Worm (Caenorhabditis elegans): ENCODE results near the gene F53F1.4.

F53F1.4 gene

DNA sequence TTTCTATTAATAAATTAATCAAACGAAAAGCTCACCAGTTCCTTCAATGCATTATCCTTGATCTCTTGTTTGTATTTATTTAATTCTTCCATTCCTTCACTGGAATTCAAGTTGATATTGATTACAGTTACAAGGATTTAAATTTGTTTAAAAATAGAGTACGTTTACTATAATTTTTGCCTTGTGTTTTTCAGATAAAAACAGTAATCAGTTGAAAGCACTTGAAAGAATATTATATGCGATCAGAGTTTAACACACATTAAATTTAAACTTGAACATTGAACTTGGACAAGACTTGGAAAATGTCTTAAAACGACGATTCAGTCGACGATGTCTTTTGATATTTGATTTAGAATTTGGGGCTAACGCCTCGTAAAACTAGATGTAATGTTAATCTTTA lies 6.6 kb downstream of the F53F1.4 start, which contains the start of gene F53F1.6:
Gene F53F1.6 (minus strand): TSS at position 101 of the 400 bp plus-strand sequence.
- no peak for TF ChIP-seq lin-13 (tag; optimal IDR thresholded peaks at IDR 0.05)
- no peak for TF ChIP-seq snpc-4 (tag; optimal IDR thresholded peaks at IDR 0.05)
- no peak for TF ChIP-seq unc-120 (tag; optimal IDR thresholded peaks at IDR 0.05; ENCODE audit: poor library complexity, severe bottlenecking)
- TF ChIP-seq bed-3 (GFP tag; optimal IDR thresholded peaks at IDR 0.05): no peak
- TF ChIP-seq hlh-1 (tag; optimal IDR thresholded peaks at IDR 0.05): no peak
- no peak for TF ChIP-seq flh-1 (GFP tag; optimal IDR thresholded peaks at IDR 0.05)
- TF ChIP-seq sem-2 (GFP tag; optimal IDR thresholded peaks at IDR 0.05): no peak
- no peak for TF ChIP-seq blmp-1 (tag; optimal IDR thresholded peaks at IDR 0.05)
- TF ChIP-seq mab-5 (tag; optimal IDR thresholded peaks at IDR 0.05): no peak
- TF ChIP-seq drap-1 (GFP tag; optimal IDR thresholded peaks at IDR 0.05): no peak
- no peak for TF ChIP-seq mep-1 (tag; optimal IDR thresholded peaks at IDR 0.05)
- no peak for TF ChIP-seq lsy-2 (tag; optimal IDR thresholded peaks at IDR 0.05)
- TF ChIP-seq elt-1 (tag; optimal IDR thresholded peaks at IDR 0.05; ENCODE audit: borderline replicate concordance, insufficient read depth): no peak
- TF ChIP-seq nhr-2 (tag; optimal IDR thresholded peaks at IDR 0.05): no peak
- TF ChIP-seq M03D4.4 (tag; optimal IDR thresholded peaks at IDR 0.05): no peak
- no peak for TF ChIP-seq zip-8 (tag; optimal IDR thresholded peaks at IDR 0.05)

DNA sequence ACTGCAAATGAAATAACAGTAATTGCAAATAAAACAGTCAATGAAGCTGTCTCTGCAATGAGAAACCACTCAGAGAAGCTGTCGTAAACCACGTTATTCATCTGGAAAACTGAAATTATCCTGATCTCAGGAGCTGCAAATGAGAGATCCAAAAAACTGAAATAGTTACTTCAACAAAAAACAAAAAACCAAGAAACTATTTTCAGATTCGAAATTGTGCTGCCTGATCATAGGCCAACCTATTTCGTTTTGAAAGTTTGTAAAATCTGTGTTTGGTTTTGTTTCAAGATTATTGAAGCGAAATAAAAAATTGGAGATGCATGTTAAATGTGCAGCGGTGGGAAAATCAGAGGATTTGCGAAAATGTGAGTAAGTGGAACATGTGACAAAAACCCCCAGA lies 9.8 kb downstream of the F53F1.4 start, which contains the start of gene srv-8:
Gene srv-8 (minus strand): TSS at position 101 of the 400 bp plus-strand sequence.
- TF ChIP-seq nhr-237 (tag; optimal IDR thresholded peaks at IDR 0.05): no peak
- TF ChIP-seq nhr-2 (tag; optimal IDR thresholded peaks at IDR 0.05): no peak
- no peak for TF ChIP-seq nhr-76 (tag; optimal IDR thresholded peaks at IDR 0.05)
- no peak for TF ChIP-seq ceh-43 (GFP tag; optimal IDR thresholded peaks at IDR 0.05)
- TF ChIP-seq sptf-1 (tag; optimal IDR thresholded peaks at IDR 0.05): no peak
- TF ChIP-seq hlh-1 (tag; optimal IDR thresholded peaks at IDR 0.05): no peak
- no peak for TF ChIP-seq nhr-12 (tag; optimal IDR thresholded peaks at IDR 0.05)
- no peak for TF ChIP-seq sem-2 (GFP tag; optimal IDR thresholded peaks at IDR 0.05)
- no peak for TF ChIP-seq ham-2 (GFP tag; optimal IDR thresholded peaks at IDR 0.05)
- no peak for TF ChIP-seq ceh-39 (tag; optimal IDR thresholded peaks at IDR 0.05)

DNA sequence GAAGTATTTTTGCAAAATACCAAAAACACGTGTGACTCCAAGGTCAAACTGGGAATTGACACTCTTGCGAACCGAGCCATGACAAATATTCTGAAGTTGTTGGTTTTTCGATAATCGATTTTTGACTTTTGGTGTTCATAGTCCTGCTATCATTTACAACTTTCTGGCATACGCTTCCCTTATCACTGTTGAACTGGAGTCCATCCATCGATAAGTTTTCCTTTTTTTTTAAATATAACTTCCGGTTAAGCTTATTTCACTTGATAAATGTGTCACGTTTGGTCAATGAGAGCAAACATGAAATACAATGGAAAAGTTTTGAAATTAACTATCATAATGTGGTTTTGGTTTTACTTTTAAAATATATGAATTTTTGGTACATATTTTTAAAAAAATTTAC lies 10.8 kb downstream of the F53F1.4 start:
- TF ChIP-seq ham-2 (GFP tag; optimal IDR thresholded peaks at IDR 0.05): no peak
- TF ChIP-seq mep-1 (tag; optimal IDR thresholded peaks at IDR 0.05): no peak
- TF ChIP-seq mls-2 (tag; optimal IDR thresholded peaks at IDR 0.05): no peak
- no peak for TF ChIP-seq hlh-1 (tag; optimal IDR thresholded peaks at IDR 0.05)
- TF ChIP-seq unc-39 (tag; optimal IDR thresholded peaks at IDR 0.05): no peak
- TF ChIP-seq blmp-1 (tag; optimal IDR thresholded peaks at IDR 0.05): no peak
- no peak for TF ChIP-seq lsy-2 (tag; optimal IDR thresholded peaks at IDR 0.05)
- no peak for TF ChIP-seq zip-8 (tag; optimal IDR thresholded peaks at IDR 0.05)
- TF ChIP-seq tbx-8 (GFP tag; optimal IDR thresholded peaks at IDR 0.05): no peak
- TF ChIP-seq pha-4 (tag; optimal IDR thresholded peaks at IDR 0.05): no peak
- TF ChIP-seq mab-5 (tag; optimal IDR thresholded peaks at IDR 0.05): no peak
- TF ChIP-seq ceh-43 (GFP tag; optimal IDR thresholded peaks at IDR 0.05): no peak
- TF ChIP-seq ceh-83 (GFP tag; optimal IDR thresholded peaks at IDR 0.05): no peak
- TF ChIP-seq unc-120 (tag; optimal IDR thresholded peaks at IDR 0.05; ENCODE audit: poor library complexity, severe bottlenecking): no peak
- TF ChIP-seq sem-2 (GFP tag; optimal IDR thresholded peaks at IDR 0.05): no peak

ce11 chrV:13423045-13423444 lies 12.2 kb downstream of the F53F1.4 start, which contains the start of gene srv-9:
TSS of gene srv-9 (minus strand) at chrV:13423145.
- no peak for TF ChIP-seq snpc-4 (tag; optimal IDR thresholded peaks at IDR 0.05)
- no peak for TF ChIP-seq nhr-12 (tag; optimal IDR thresholded peaks at IDR 0.05)
- TF ChIP-seq M03D4.4 (tag; optimal IDR thresholded peaks at IDR 0.05): no peak
- TF ChIP-seq flh-1 (GFP tag; optimal IDR thresholded peaks at IDR 0.05): no peak
- TF ChIP-seq sptf-1 (tag; optimal IDR thresholded peaks at IDR 0.05): no peak

DNA sequence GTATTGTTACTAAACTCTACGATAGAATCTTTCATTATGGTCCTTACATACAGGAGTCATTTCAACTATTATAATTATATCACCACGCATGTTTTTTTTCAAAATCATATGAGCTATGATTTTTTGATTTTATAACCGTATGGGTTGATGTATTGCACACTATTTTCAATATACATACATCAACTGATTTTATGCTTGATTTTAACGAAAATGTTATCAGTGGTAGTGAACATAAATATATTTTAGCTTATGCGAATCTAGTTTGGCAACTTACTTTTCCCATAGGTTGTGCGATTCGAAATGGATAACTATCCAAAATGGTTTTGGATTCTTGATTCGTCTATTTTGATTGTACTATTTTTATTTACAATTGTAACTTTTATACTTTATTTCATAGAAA lies 12.7 kb downstream of the F53F1.4 start, which contains the start of gene srv-10:
Gene srv-10 (plus strand): TSS at position 301 of the 400 bp plus-strand sequence.
- TF ChIP-seq ceh-39 (tag; optimal IDR thresholded peaks at IDR 0.05): no peak
- no peak for TF ChIP-seq lin-32 (GFP tag; optimal IDR thresholded peaks at IDR 0.05)
- TF ChIP-seq nhr-2 (tag; optimal IDR thresholded peaks at IDR 0.05): no peak
- TF ChIP-seq nhr-76 (tag; optimal IDR thresholded peaks at IDR 0.05): no peak
- no peak for TF ChIP-seq ceh-43 (GFP tag; optimal IDR thresholded peaks at IDR 0.05)
- no peak for TF ChIP-seq nhr-12 (tag; optimal IDR thresholded peaks at IDR 0.05)
- no peak for TF ChIP-seq unc-120 (tag; optimal IDR thresholded peaks at IDR 0.05; ENCODE audit: poor library complexity, severe bottlenecking)
- no peak for TF ChIP-seq mab-5 (tag; optimal IDR thresholded peaks at IDR 0.05)
- no peak for TF ChIP-seq lsy-2 (tag; optimal IDR thresholded peaks at IDR 0.05)
- TF ChIP-seq sem-2 (GFP tag; optimal IDR thresholded peaks at IDR 0.05): no peak
- no peak for TF ChIP-seq ztf-11 (tag; optimal IDR thresholded peaks at IDR 0.05)
- no peak for TF ChIP-seq ces-1 (GFP tag; optimal IDR thresholded peaks at IDR 0.05)
- TF ChIP-seq ceh-83 (GFP tag; optimal IDR thresholded peaks at IDR 0.05): no peak
- no peak for TF ChIP-seq unc-62 (GFP tag; optimal IDR thresholded peaks at IDR 0.05)
- TF ChIP-seq drap-1 (GFP tag; optimal IDR thresholded peaks at IDR 0.05): no peak
- no peak for TF ChIP-seq bed-3 (GFP tag; optimal IDR thresholded peaks at IDR 0.05)
- no peak for TF ChIP-seq lin-13 (tag; optimal IDR thresholded peaks at IDR 0.05)
- no peak for TF ChIP-seq snpc-4 (tag; optimal IDR thresholded peaks at IDR 0.05)
